Fruit fly (Drosophila melanogaster) whole organism, wandering third instar larva: ENCODE measurements around the gene CG8349.

Experiments
- Abd-B ChIP-seq: fragments of >200 bp; optimal IDR thresholded peaks from 2 replicates; lab custom pipeline; 2017; ENCODE audit warnings: missing biosample characterization, missing genetic modification characterization
- CG32264 ChIP-seq: fragments of 200-800 bp; sonication (Bioruptor generic); optimal IDR thresholded peaks from 2 replicates; lab custom pipeline; 2016; ENCODE audit warnings: missing biosample characterization, missing genetic modification characterization
- CG9705 ChIP-seq: fragments of 200-800 bp; sonication (Bioruptor generic); optimal IDR thresholded peaks from 2 replicates; lab custom pipeline; 2018; ENCODE audit warnings: missing biosample characterization, mild to moderate bottlenecking, missing genetic modification characterization
- CrebA ChIP-seq: fragments of 200-800 bp; sonication (Bioruptor generic); optimal IDR thresholded peaks from 2 replicates; lab custom pipeline; 2016; ENCODE audit warnings: missing biosample characterization, mild to moderate bottlenecking, missing genetic modification characterization, borderline replicate concordance
- Dfd ChIP-seq: fragments of >200 bp; optimal IDR thresholded peaks from 2 replicates; lab custom pipeline; 2017; ENCODE audit warnings: missing biosample characterization, missing genetic modification characterization
- Dif ChIP-seq: fragments of 200-275, 200-300 bp; sonication (Bioruptor generic); optimal IDR thresholded peaks from 2 replicates; lab custom pipeline; 2018; ENCODE audit warnings: missing biosample characterization, missing genetic modification characterization; ENCODE audit not compliant: partially characterized antibody
- GATAd ChIP-seq: sonication (Bioruptor generic); optimal IDR thresholded peaks from 2 replicates; lab custom pipeline; 2016; ENCODE audit warnings: missing biosample characterization, missing genetic modification characterization
- HLH106 ChIP-seq: fragments of 200-800 bp; optimal IDR thresholded peaks from 3 replicates; lab custom pipeline; 2019; ENCODE audit warnings: missing biosample characterization, mild to moderate bottlenecking, missing genetic modification characterization, moderate library complexity
- Hnf4 ChIP-seq: fragments of 200-800 bp; sonication (Bioruptor generic); optimal IDR thresholded peaks from 2 replicates; lab custom pipeline; 2016; ENCODE audit warnings: missing biosample characterization, mild to moderate bottlenecking, missing genetic modification characterization
- Hr78 ChIP-seq: fragments of >200 bp; optimal IDR thresholded peaks from 2 replicates; lab custom pipeline; 2017; ENCODE audit warnings: missing biosample characterization, missing genetic modification characterization
- Hr83 ChIP-seq: fragments of 200-300 bp; sonication (Bioruptor generic); optimal IDR thresholded peaks from 2 replicates; lab custom pipeline; 2016; ENCODE audit warnings: missing biosample characterization, mild to moderate bottlenecking, missing genetic modification characterization, moderate library complexity; ENCODE audit not compliant: poor library complexity, severe bottlenecking
- Jra ChIP-seq: sonication (Bioruptor generic); optimal IDR thresholded peaks from 2 replicates; lab custom pipeline; 2016; ENCODE audit warnings: missing biosample characterization, missing genetic modification characterization
- Mio ChIP-seq: sonication (Bioruptor generic); optimal IDR thresholded peaks from 2 replicates; lab custom pipeline; 2016; ENCODE audit warnings: missing biosample characterization, missing genetic modification characterization
- Myc ChIP-seq: fragments of >200 bp; optimal IDR thresholded peaks from 2 replicates; lab custom pipeline; 2017
- N ChIP-seq: fragments of >200 bp; optimal IDR thresholded peaks from 2 replicates; lab custom pipeline; 2018; ENCODE audit warnings: missing biosample characterization, missing external identifiers, missing genetic modification characterization
- OdsH ChIP-seq: fragments of 200-800 bp; sonication (Bioruptor generic); optimal IDR thresholded peaks from 2 replicates; lab custom pipeline; 2016; ENCODE audit warnings: missing biosample characterization, mild to moderate bottlenecking, missing genetic modification characterization
- Rel ChIP-seq, 2 experiments: fragments of 200-800 bp; sonication (Bioruptor generic) in 1 of 2; optimal IDR thresholded peaks; 2 replicates in 1 of 2; 3 replicates in 1 of 2; lab custom pipeline; 2016 to 2019; ENCODE audit warnings: mild to moderate bottlenecking in 2 of 2, missing biosample characterization in 2 of 2, missing genetic modification characterization in 2 of 2, moderate library complexity in 1 of 2
- Sp1 ChIP-seq: fragments of 200-800 bp; sonication (Bioruptor generic); optimal IDR thresholded peaks from 3 replicates; lab custom pipeline; 2019; ENCODE audit warnings: missing biosample characterization, mild to moderate bottlenecking, missing genetic modification characterization, moderate library complexity
- Vsx2 ChIP-seq: fragments of 200-300, 225-300 bp; sonication (Bioruptor generic); optimal IDR thresholded peaks from 2 replicates; lab custom pipeline; 2018; ENCODE audit warnings: missing biosample characterization, missing genetic modification characterization; ENCODE audit not compliant: partially characterized antibody
- br ChIP-seq: fragments of 200-800 bp; sonication (Bioruptor generic); optimal IDR thresholded peaks from 2 replicates; lab custom pipeline; 2016; ENCODE audit warnings: missing biosample characterization, missing genetic modification characterization
- brk ChIP-seq: fragments of 200-800 bp; sonication (Bioruptor generic); optimal IDR thresholded peaks from 2 replicates; lab custom pipeline; 2016; ENCODE audit warnings: missing biosample characterization, mild to moderate bottlenecking, missing genetic modification characterization
- dl ChIP-seq, 2 experiments: fragments of 175-275, 200-275 bp in 1 of 2; fragments of 200-275 bp in 1 of 2; sonication (Bioruptor generic); optimal IDR thresholded peaks; lab custom pipeline; 2018; ENCODE audit warnings: mild to moderate bottlenecking in 2 of 2, missing biosample characterization in 2 of 2, missing genetic modification characterization in 2 of 2, moderate library complexity in 2 of 2; ENCODE audit not compliant: partially characterized antibody in 2 of 2, insufficient read depth in 1 of 2
- dmrt93B ChIP-seq: fragments of 200-800 bp; sonication (Bioruptor generic); optimal IDR thresholded peaks from 2 replicates; lab custom pipeline; 2018; ENCODE audit warnings: missing biosample characterization, mild to moderate bottlenecking, missing genetic modification characterization
- dsf ChIP-seq: sonication (Bioruptor generic); optimal IDR thresholded peaks from 2 replicates; lab custom pipeline; 2016; ENCODE audit warnings: missing biosample characterization, missing genetic modification characterization, borderline replicate concordance
- ey ChIP-seq: fragments of 200-800 bp; sonication (Bioruptor generic); optimal IDR thresholded peaks from 2 replicates; lab custom pipeline; 2016; ENCODE audit warnings: missing biosample characterization, missing genetic modification characterization
- foxo ChIP-seq, 2 experiments: fragments of 200-800 bp; sonication (Bioruptor generic); optimal IDR thresholded peaks; 2 replicates in 1 of 2; 3 replicates in 1 of 2; lab custom pipeline; 2016 to 2017; ENCODE audit warnings: missing biosample characterization in 2 of 2, missing genetic modification characterization in 2 of 2
- fru ChIP-seq: fragments of 200-800 bp; sonication (Bioruptor generic); optimal IDR thresholded peaks from 3 replicates; lab custom pipeline; 2016; ENCODE audit warnings: missing biosample characterization, mild to moderate bottlenecking, missing genetic modification characterization
- h ChIP-seq: fragments of 200-800 bp; sonication (Bioruptor generic); optimal IDR thresholded peaks from 3 replicates; lab custom pipeline; 2016; ENCODE audit warnings: missing biosample characterization, mild to moderate bottlenecking, missing genetic modification characterization
- jim ChIP-seq: fragments of 175-275, 200-325 bp; sonication (Bioruptor generic); optimal IDR thresholded peaks from 2 replicates; lab custom pipeline; 2016; ENCODE audit warnings: missing biosample characterization, mild to moderate bottlenecking, missing genetic modification characterization
- lola ChIP-seq: fragments of >200 bp; optimal IDR thresholded peaks from 2 replicates; lab custom pipeline; 2017; ENCODE audit warnings: missing biosample characterization, missing genetic modification characterization
- pan ChIP-seq: fragments of >200 bp; optimal IDR thresholded peaks from 2 replicates; lab custom pipeline; 2017
- psq ChIP-seq: fragments of 200-800 bp; sonication (Bioruptor generic); optimal IDR thresholded peaks from 3 replicates; lab custom pipeline; 2017; ENCODE audit warnings: missing biosample characterization, mild to moderate bottlenecking, missing genetic modification characterization, moderate library complexity
- rgr ChIP-seq: fragments of 200-800 bp; sonication (Bioruptor generic); optimal IDR thresholded peaks from 3 replicates; lab custom pipeline; 2016; ENCODE audit warnings: missing biosample characterization, mild to moderate bottlenecking, missing genetic modification characterization
- sage ChIP-seq: fragments of 200-800 bp; sonication (Bioruptor generic); optimal IDR thresholded peaks from 2 replicates; lab custom pipeline; 2016; ENCODE audit warnings: missing biosample characterization, mild to moderate bottlenecking, missing genetic modification characterization
- sv ChIP-seq: fragments of 200-800 bp; sonication (Bioruptor generic); optimal IDR thresholded peaks from 3 replicates; lab custom pipeline; 2016; ENCODE audit warnings: missing biosample characterization, missing genetic modification characterization
- tai ChIP-seq: sonication (Bioruptor generic); optimal IDR thresholded peaks from 2 replicates; lab custom pipeline; 2016; ENCODE audit warnings: missing biosample characterization, missing genetic modification characterization
- usp ChIP-seq: fragments of >200 bp; optimal IDR thresholded peaks from 2 replicates; lab custom pipeline; 2017; ENCODE audit warnings: missing biosample characterization, missing genetic modification characterization
- woc ChIP-seq: sonication (Bioruptor generic); optimal IDR thresholded peaks from 2 replicates; lab custom pipeline; 2016; ENCODE audit warnings: missing biosample characterization, mild to moderate bottlenecking, missing genetic modification characterization

CG8349 gene

dm6 chr2L:8211070-8211469 is 4.6 kb upstream of the CG8349 start, which contains the start of gene Ssb-c31a (continued):
- TF ChIP-seq Sp1 (peak; percentile 60), Rel (GFP tag; optimal IDR thresholded peaks at IDR 0.05; lab: Kevin White, UChicago) (no peak), Rel (tag; optimal IDR thresholded peaks at IDR 0.05; lab: Kevin White, UChicago) (peak; percentile 49), dl (GFP tag; optimal IDR thresholded peaks at IDR 0.05; lab: Kevin White, UChicago; ENCODE audit: insufficient read depth in 1 of 2, partially characterized antibody in 2 of 2) (no peak), sage (GFP tag; lab: Kevin White, UChicago) (peak; percentile 48), Hr78 (GFP tag; lab: Kevin White, UChicago) (no peak), sv (peak; percentile 65), psq (GFP tag; lab: Kevin White, UChicago) (peak; percentile 58), Myc (lab: Kevin White, UChicago) (no peak), h (GFP tag; lab: Kevin White, UChicago) (peak; percentile 83), br (peak; percentile 80), brk (peak; percentile 84), CrebA (GFP tag; lab: Kevin White, UChicago) (no peak), tai (GFP tag; lab: Kevin White, UChicago) (peak; percentile 88)

dm6 chr2L:8212666-8213270 is 2.9 kb upstream of the CG8349 start, which contains the start of the genes CG8372 and CG8360:
CG8372 (minus strand) TSS chr2L:8212902.
CG8360 (plus strand) TSS chr2L:8212959.
- TF ChIP-seq fru (GFP tag; lab: Kevin White, UChicago) = peak; percentile 99
- peak; percentile 99 for TF ChIP-seq ey (GFP tag; lab: Kevin White, UChicago)
- peak; percentile 99 for TF ChIP-seq brk
- peak; percentile 99 for TF ChIP-seq tai (GFP tag; lab: Kevin White, UChicago)
- TF ChIP-seq pan (lab: Kevin White, UChicago) = no peak
- TF ChIP-seq N (GFP tag; lab: Kevin White, UChicago) = no peak
- peak; percentile 100 for TF ChIP-seq h (GFP tag; lab: Kevin White, UChicago)
- peak; percentile 99 for TF ChIP-seq Sp1
- TF ChIP-seq Abd-B = no peak
- TF ChIP-seq HLH106 (tag; lab: Kevin White, UChicago) = peak; percentile 99
- TF ChIP-seq CG32264 (GFP tag; lab: Kevin White, UChicago) = peak; percentile 99
- peak; percentile 97 for TF ChIP-seq dsf
- no peak for TF ChIP-seq Dif
- peak; percentile 100 for TF ChIP-seq OdsH (GFP tag; lab: Kevin White, UChicago)
- TF ChIP-seq jim = peak; percentile 79
- TF ChIP-seq Vsx2 (GFP tag; lab: Kevin White, UChicago) = no peak
- TF ChIP-seq Hr78 (GFP tag; lab: Kevin White, UChicago) = no peak
- TF ChIP-seq dl (GFP tag; optimal IDR thresholded peaks at IDR 0.05; lab: Kevin White, UChicago; ENCODE audit: insufficient read depth in 1 of 2, partially characterized antibody in 2 of 2) = no peak
- TF ChIP-seq foxo (GFP tag; optimal IDR thresholded peaks at IDR 0.05; lab: Kevin White, UChicago) = peak; percentile 98 to 100
- no peak for TF ChIP-seq Myc (lab: Kevin White, UChicago)
- peak; percentile 99 for TF ChIP-seq sv
- TF ChIP-seq Jra (GFP tag; lab: Kevin White, UChicago) = peak; percentile 99
- peak; percentile 99 for TF ChIP-seq sage (GFP tag; lab: Kevin White, UChicago)
- TF ChIP-seq GATAd (GFP tag; lab: Kevin White, UChicago) = peak; percentile 98
- TF ChIP-seq woc = peak; percentile 99
- no peak for TF ChIP-seq Dfd (GFP tag; lab: Kevin White, UChicago)
- peak; percentile 98 for TF ChIP-seq dmrt93B (GFP tag; lab: Kevin White, UChicago)
- peak; percentile 100 for TF ChIP-seq rgr (GFP tag; lab: Kevin White, UChicago)
- no peak for TF ChIP-seq CrebA (GFP tag; lab: Kevin White, UChicago)
- TF ChIP-seq CG9705 (GFP tag; lab: Kevin White, UChicago) = peak; percentile 99
- no peak for TF ChIP-seq lola (GFP tag; lab: Kevin White, UChicago)
- peak; percentile 97 for TF ChIP-seq Rel (GFP tag; optimal IDR thresholded peaks at IDR 0.05; lab: Kevin White, UChicago)
- peak; percentile 92 for TF ChIP-seq Rel (tag; optimal IDR thresholded peaks at IDR 0.05; lab: Kevin White, UChicago)
- no peak for TF ChIP-seq usp (GFP tag; lab: Kevin White, UChicago)
- peak; percentile 100 for TF ChIP-seq br
- TF ChIP-seq Hnf4 (GFP tag; lab: Kevin White, UChicago) = peak; percentile 100
- peak; percentile 98 for TF ChIP-seq psq (GFP tag; lab: Kevin White, UChicago)
- TF ChIP-seq Mio = peak; percentile 95
- TF ChIP-seq Hr83 (GFP tag; lab: Kevin White, UChicago) = peak; percentile 99
